Worm (Caenorhabditis elegans) whole organism, mixed stage, embryonic: ENCODE measurements around the gene srw-17.
"Not testable (repeated sequence)": the region's sequence is repeated elsewhere in the genome, so short reads cannot be mapped to it uniquely, and the experiment has no call there.

Source experiments
- drap-1 ChIP-seq: fragments of 200-800 bp; sonication (Bioruptor generic); optimal IDR thresholded peaks from 3 replicates; lab custom pipeline; 2018; ENCODE audit warnings: mild to moderate bottlenecking, missing genetic modification characterization, missing compliant biosample characterization
- elt-1 ChIP-seq: sonication (generic microtip); optimal IDR thresholded peaks from 2 replicates; lab custom pipeline; 2017; ENCODE audit warnings: missing genetic modification characterization, mild to moderate bottlenecking, missing compliant biosample characterization, antibody characterized with exemption, moderate library complexity, borderline replicate concordance; ENCODE audit not compliant: insufficient read depth
- elt-3 ChIP-seq: fragments of 150-350 bp; optimal IDR thresholded peaks from 2 replicates; lab custom pipeline; 2014; ENCODE audit warnings: missing biosample characterization, missing genetic modification characterization
- snpc-4 ChIP-seq: fragments of 150-350 bp; optimal IDR thresholded peaks from 2 replicates; lab custom pipeline; 2014; ENCODE audit warnings: missing biosample characterization, missing genetic modification characterization

ce11 chrV:15256669-15257068, 20.1 kb downstream of the srw-17 start, which contains the start of gene srsx-39:
- not testable (repeated sequence) for TF ChIP-seq elt-3; elt-1 (tag; lab: Kevin White, UChicago); drap-1 (GFP tag; lab: Kevin White, UChicago); snpc-4
